Fruit fly (Drosophila melanogaster): ENCODE data around the gene Rab1.

Rab1 gene

dm6 chr3R:21224230-21224629, 44.6 kb downstream of the Rab1 start:
- TF ChIP-seq cic (GFP tag; optimal IDR thresholded peaks at IDR 0.05) = peak; percentile 49
- no peak for TF ChIP-seq CG33017 (tag; optimal IDR thresholded peaks at IDR 0.05)
- TF ChIP-seq CG7101 (tag; optimal IDR thresholded peaks at IDR 0.05) = no peak
- TF ChIP-seq CG7045 (GFP tag; optimal IDR thresholded peaks at IDR 0.05) = no peak
- no peak for TF ChIP-seq cnc (optimal IDR thresholded peaks at IDR 0.05)
- no peak for TF ChIP-seq CG5204 (GFP tag; optimal IDR thresholded peaks at IDR 0.05)
- no peak for TF ChIP-seq tj (GFP tag; optimal IDR thresholded peaks at IDR 0.05)
- TF ChIP-seq CG12768 (GFP tag; optimal IDR thresholded peaks at IDR 0.05) = no peak
- no peak for TF ChIP-seq CG11617 (GFP tag; optimal IDR thresholded peaks at IDR 0.05)
- TF ChIP-seq Crg-1 (GFP tag; optimal IDR thresholded peaks at IDR 0.05) = no peak
- TF ChIP-seq Mnt (GFP tag; optimal IDR thresholded peaks at IDR 0.05) = peak; percentile 58
- no peak for TF ChIP-seq kay (GFP tag; ENCODE audit: borderline replicate concordance)
- TF ChIP-seq pad (GFP tag; optimal IDR thresholded peaks at IDR 0.05) = no peak
- no peak for TF ChIP-seq Hr96 (GFP tag; optimal IDR thresholded peaks at IDR 0.05)
- no peak for TF ChIP-seq ovo (GFP tag; optimal IDR thresholded peaks at IDR 0.05)

dm6 chr3R:21223453-21224057, 45.3 kb downstream of the Rab1 start, which contains the start of the genes CG3337 and Nelf-A:
TSS of gene CG3337 (minus strand) at chr3R:21223584.
TSS of gene Nelf-A (plus strand) at chr3R:21223704.
- TF ChIP-seq cic (GFP tag; optimal IDR thresholded peaks at IDR 0.05) (peak; percentile 68), Hr96 (GFP tag; optimal IDR thresholded peaks at IDR 0.05) (no peak), CG33017 (tag; optimal IDR thresholded peaks at IDR 0.05) (no peak), tj (GFP tag; optimal IDR thresholded peaks at IDR 0.05) (peak; percentile 9), Clk (GFP tag; optimal IDR thresholded peaks at IDR 0.05) (peak; percentile 59), CG1620 (GFP tag; optimal IDR thresholded peaks at IDR 0.05) (peak; percentile 90), CG14711 (tag; optimal IDR thresholded peaks at IDR 0.05) (peak; percentile 64), Crg-1 (GFP tag; optimal IDR thresholded peaks at IDR 0.05) (peak; percentile 87), kay (GFP tag; ENCODE audit: borderline replicate concordance) (no peak), CG7045 (GFP tag; optimal IDR thresholded peaks at IDR 0.05) (peak; percentile 18), Mnt (GFP tag; optimal IDR thresholded peaks at IDR 0.05) (peak; percentile 89), CG5204 (GFP tag; optimal IDR thresholded peaks at IDR 0.05) (no peak), CG12768 (GFP tag; optimal IDR thresholded peaks at IDR 0.05) (peak; percentile 40), CG7101 (tag; optimal IDR thresholded peaks at IDR 0.05) (peak; percentile 50), cnc (optimal IDR thresholded peaks at IDR 0.05) (no peak), ovo (GFP tag; optimal IDR thresholded peaks at IDR 0.05) (peak; percentile 75), bab1 (GFP tag; optimal IDR thresholded peaks at IDR 0.05) (peak; percentile 68), pad (GFP tag; optimal IDR thresholded peaks at IDR 0.05) (peak; percentile 74), CG11617 (GFP tag; optimal IDR thresholded peaks at IDR 0.05) (peak; percentile 17), toe (GFP tag; optimal IDR thresholded peaks at IDR 0.05) (no peak)

- TF ChIP-seq bab1 (GFP tag; optimal IDR thresholded peaks at IDR 0.05) (peak; percentile 50), pad (GFP tag; optimal IDR thresholded peaks at IDR 0.05) (no peak), CG12768 (GFP tag; optimal IDR thresholded peaks at IDR 0.05) (no peak), kay (GFP tag; ENCODE audit: borderline replicate concordance) (no peak), toe (GFP tag; optimal IDR thresholded peaks at IDR 0.05) (no peak), tj (GFP tag; optimal IDR thresholded peaks at IDR 0.05) (no peak), Mnt (GFP tag; optimal IDR thresholded peaks at IDR 0.05) (peak; percentile 99), Hr96 (GFP tag; optimal IDR thresholded peaks at IDR 0.05) (no peak), cic (GFP tag; optimal IDR thresholded peaks at IDR 0.05) (no peak), CG14711 (tag; optimal IDR thresholded peaks at IDR 0.05) (no peak), CG7101 (tag; optimal IDR thresholded peaks at IDR 0.05) (peak; percentile 8), cnc (optimal IDR thresholded peaks at IDR 0.05) (no peak), CG1620 (GFP tag; optimal IDR thresholded peaks at IDR 0.05) (peak; percentile 48), CG33017 (tag; optimal IDR thresholded peaks at IDR 0.05) (no peak), Crg-1 (GFP tag; optimal IDR thresholded peaks at IDR 0.05) (peak; percentile 64), ovo (GFP tag; optimal IDR thresholded peaks at IDR 0.05) (no peak), CG11617 (GFP tag; optimal IDR thresholded peaks at IDR 0.05) (peak; percentile 45), CG7045 (GFP tag; optimal IDR thresholded peaks at IDR 0.05) (no peak)
These were observed 50.1 kb downstream of the Rab1 start, which contains the start of the genes Smyd5 and Oga for dm6 chr3R:21218733-21219165. TSS of gene Smyd5 (minus strand) at chr3R:21218791. TSS of gene Oga (plus strand) at chr3R:21219077.
